Worm (Caenorhabditis elegans): ENCODE measurements around the gene clh-4.

DNA sequence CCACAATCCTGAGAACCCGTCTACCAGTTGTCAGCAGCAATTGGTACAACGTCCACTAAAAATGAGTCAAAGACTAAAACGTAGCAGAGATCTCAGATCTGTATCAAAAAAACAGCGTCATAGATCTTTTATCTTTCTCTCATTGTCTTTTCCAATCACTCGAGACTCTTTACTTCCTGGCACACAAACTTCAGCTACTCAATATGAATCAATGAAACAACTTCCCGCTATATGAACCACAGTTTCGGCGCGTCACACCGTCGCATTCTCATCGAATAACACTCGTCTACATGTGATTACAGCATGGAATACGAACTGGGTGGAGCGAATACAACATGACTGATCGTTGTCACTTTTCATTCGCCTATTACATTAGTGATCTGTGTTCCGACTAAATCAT is 31.9 kb upstream of the clh-4 start:
- TF ChIP-seq nhr-11 (tag; optimal IDR thresholded peaks at IDR 0.05) (no peak), nhr-10 (tag; optimal IDR thresholded peaks at IDR 0.05) (no peak), fos-1 (tag; optimal IDR thresholded peaks at IDR 0.05) (no peak), ZK546.5 (tag; optimal IDR thresholded peaks at IDR 0.05) (no peak), blmp-1 (tag; optimal IDR thresholded peaks at IDR 0.05; ENCODE audit: insufficient read depth) (peak; percentile 95), ama-1 (optimal IDR thresholded peaks at IDR 0.05) (no peak)

Measured in whole organism, L2 larva.